Worm (Caenorhabditis elegans) whole organism, L1 larva: ENCODE results near the gene Y41D4A.1.

Experiments
- C04F5.9 ChIP-seq: sonication (generic microtip); optimal IDR thresholded peaks from 2 replicates; lab custom pipeline; 2016; ENCODE audit warnings: missing genetic modification characterization, missing compliant biosample characterization
- C34B4.2 ChIP-seq: sonication (generic microtip); optimal IDR thresholded peaks from 2 replicates; lab custom pipeline; 2017; ENCODE audit warnings: mild to moderate bottlenecking, missing genetic modification characterization, missing compliant biosample characterization
- F16B12.6 ChIP-seq: fragments of 150-350 bp; optimal IDR thresholded peaks from 2 replicates; lab custom pipeline; 2014; ENCODE audit warnings: missing biosample characterization, missing genetic modification characterization
- aha-1 ChIP-seq: fragments of 150-350 bp; optimal IDR thresholded peaks from 2 replicates; lab custom pipeline; 2014; ENCODE audit warnings: missing biosample characterization, missing genetic modification characterization
- alr-1 ChIP-seq: fragments of 200-800 bp; sonication (Bioruptor generic); optimal IDR thresholded peaks from 2 replicates; lab custom pipeline; 2018; ENCODE audit warnings: borderline replicate concordance, mild to moderate bottlenecking, missing genetic modification characterization, missing compliant biosample characterization
- ceh-63 ChIP-seq: fragments of 200-800 bp; sonication (Bioruptor generic); optimal IDR thresholded peaks from 2 replicates; lab custom pipeline; 2018; ENCODE audit warnings: mild to moderate bottlenecking, missing genetic modification characterization, missing compliant biosample characterization
- ceh-8 ChIP-seq: fragments of 200-800 bp; sonication (Bioruptor generic); optimal IDR thresholded peaks from 2 replicates; lab custom pipeline; 2018; ENCODE audit warnings: mild to moderate bottlenecking, missing genetic modification characterization, moderate library complexity, missing compliant biosample characterization
- ceh-82 ChIP-seq, 3 experiments: fragments of 150-350 bp in 1 of 3; sonication (generic microtip) in 2 of 3; optimal IDR thresholded peaks; 2 replicates each; lab custom pipeline; 2014 to 2017; ENCODE audit warnings: missing biosample characterization in 3 of 3, missing genetic modification characterization in 3 of 3
- ces-1 ChIP-seq: fragments of 150-350 bp; optimal IDR thresholded peaks from 2 replicates; lab custom pipeline; 2014; ENCODE audit warnings: missing biosample characterization, missing genetic modification reagents, missing genetic modification characterization
- efl-1 ChIP-seq, 4 experiments: fragments of 150-350 bp; optimal IDR thresholded peaks in 3 of 4; peaks in 1 of 4; 1 replicate in 1 of 4; 2 replicates in 3 of 4; lab custom pipeline; 2014; ENCODE audit warnings: missing biosample characterization in 2 of 4, missing genetic modification characterization in 2 of 4, missing genetic modification reagents in 2 of 4
- efl-3 ChIP-seq: fragments of 200-800 bp; sonication (Bioruptor generic); optimal IDR thresholded peaks from 2 replicates; lab custom pipeline; 2018; ENCODE audit warnings: mild to moderate bottlenecking, missing genetic modification characterization, missing compliant biosample characterization
- egl-13 ChIP-seq: sonication (generic microtip); optimal IDR thresholded peaks from 2 replicates; lab custom pipeline; 2016; ENCODE audit warnings: missing genotype, missing genetic modification reagents, missing genetic modification characterization, missing compliant biosample characterization
- ets-5 ChIP-seq: fragments of 200-800 bp; sonication (Bioruptor generic); IDR thresholded peaks from 2 replicates; pipeline ENCODE4 v1.3.6; 2022; ENCODE audit warnings: missing genetic modification characterization, missing compliant biosample characterization
- fkh-10 ChIP-seq: sonication (generic microtip); optimal IDR thresholded peaks from 2 replicates; lab custom pipeline; 2017; ENCODE audit warnings: missing biosample characterization, missing genetic modification reagents, missing genetic modification characterization
- fos-1 ChIP-seq: fragments of 150-350 bp; optimal IDR thresholded peaks from 2 replicates; lab custom pipeline; 2014; ENCODE audit warnings: missing biosample characterization, missing genetic modification characterization
- hlh-17 ChIP-seq: fragments of 200-800 bp; sonication (Bioruptor generic); optimal IDR thresholded peaks from 2 replicates; lab custom pipeline; 2018; ENCODE audit warnings: missing genetic modification characterization, mild to moderate bottlenecking, missing compliant biosample characterization, moderate library complexity, borderline replicate concordance
- hlh-4 ChIP-seq: sonication (generic microtip); optimal IDR thresholded peaks from 2 replicates; lab custom pipeline; 2016; ENCODE audit warnings: mild to moderate bottlenecking, missing genetic modification characterization, missing compliant biosample characterization
- irx-1 ChIP-seq: sonication (generic microtip); optimal IDR thresholded peaks from 2 replicates; lab custom pipeline; 2016; ENCODE audit warnings: missing genetic modification characterization, missing compliant biosample characterization
- isw-1 ChIP-seq: fragments of 200-800 bp; sonication (Bioruptor generic); IDR thresholded peaks from 2 replicates; pipeline ENCODE4 v1.3.6; 2022; ENCODE audit warnings: missing genetic modification characterization, missing compliant biosample characterization
- lin-14 ChIP-seq: fragments of 200-800 bp; sonication (Bioruptor generic); optimal IDR thresholded peaks from 2 replicates; lab custom pipeline; 2018; ENCODE audit warnings: mild to moderate bottlenecking, missing genetic modification characterization, moderate library complexity, missing compliant biosample characterization
- lin-35 ChIP-seq, 2 experiments: fragments of 150-350 bp; optimal IDR thresholded peaks; 2 replicates each; lab custom pipeline; 2014; ENCODE audit warnings: missing biosample characterization in 2 of 2, missing genetic modification characterization in 2 of 2, missing genetic modification reagents in 2 of 2
- lir-3 ChIP-seq: sonication (generic microtip); optimal IDR thresholded peaks from 2 replicates; lab custom pipeline; 2016; ENCODE audit warnings: mild to moderate bottlenecking, missing genetic modification characterization, moderate library complexity, missing compliant biosample characterization; ENCODE audit not compliant: poor library complexity
- lsy-2 ChIP-seq, 2 experiments: fragments of 150-350 bp; optimal IDR thresholded peaks; 2 replicates each; lab custom pipeline; 2014; ENCODE audit warnings: missing biosample characterization in 2 of 2, missing genetic modification characterization in 2 of 2
- mab-9 ChIP-seq: fragments of 200-800 bp; sonication (Bioruptor generic); IDR thresholded peaks from 2 replicates; pipeline ENCODE4 v1.3.6; 2022; ENCODE audit warnings: missing genetic modification reagents, missing genetic modification characterization, missing compliant biosample characterization
- mef-2 ChIP-seq: fragments of 150-350 bp; optimal IDR thresholded peaks from 2 replicates; lab custom pipeline; 2014; ENCODE audit warnings: missing biosample characterization, missing genetic modification characterization
- mep-1 ChIP-seq: fragments of 150-350 bp; optimal IDR thresholded peaks from 2 replicates; lab custom pipeline; 2014; ENCODE audit warnings: missing biosample characterization, missing genetic modification characterization
- nhr-20 ChIP-seq: sonication (generic microtip); optimal IDR thresholded peaks from 2 replicates; lab custom pipeline; 2016; ENCODE audit warnings: mild to moderate bottlenecking, missing genetic modification characterization, missing compliant biosample characterization
- nhr-237 ChIP-seq: fragments of 150-350 bp; optimal IDR thresholded peaks from 2 replicates; lab custom pipeline; 2014; ENCODE audit warnings: missing biosample characterization, missing genetic modification characterization
- nhr-28 ChIP-seq: fragments of 150-350 bp; optimal IDR thresholded peaks from 2 replicates; lab custom pipeline; 2014; ENCODE audit warnings: missing biosample characterization, missing genetic modification characterization
- nhr-47 ChIP-seq: sonication (generic microtip); optimal IDR thresholded peaks from 2 replicates; lab custom pipeline; 2016; ENCODE audit warnings: mild to moderate bottlenecking, missing genetic modification characterization, moderate library complexity, missing compliant biosample characterization
- nhr-71 ChIP-seq: sonication (generic microtip); optimal IDR thresholded peaks from 2 replicates; lab custom pipeline; 2016; ENCODE audit warnings: mild to moderate bottlenecking, missing genetic modification characterization, moderate library complexity, missing compliant biosample characterization
- nhr-76 ChIP-seq: sonication (generic microtip); optimal IDR thresholded peaks from 2 replicates; lab custom pipeline; 2017; ENCODE audit warnings: missing biosample characterization, missing genetic modification characterization
- nhr-84 ChIP-seq: sonication (generic microtip); optimal IDR thresholded peaks from 2 replicates; lab custom pipeline; 2017; ENCODE audit warnings: missing biosample characterization, missing genetic modification characterization
- pag-3 ChIP-seq: sonication (generic microtip); optimal IDR thresholded peaks from 2 replicates; lab custom pipeline; 2017; ENCODE audit warnings: missing genetic modification characterization, mild to moderate bottlenecking, missing compliant biosample characterization, antibody characterized with exemption, borderline replicate concordance; ENCODE audit not compliant: insufficient read depth
- snu-23 ChIP-seq: sonication (generic microtip); optimal IDR thresholded peaks from 2 replicates; lab custom pipeline; 2016; ENCODE audit warnings: missing genetic modification characterization, missing compliant biosample characterization
- swsn-7 ChIP-seq: sonication (generic microtip); optimal IDR thresholded peaks from 2 replicates; lab custom pipeline; 2016; ENCODE audit warnings: missing genetic modification characterization, missing compliant biosample characterization
- tbx-2 ChIP-seq: sonication (generic microtip); optimal IDR thresholded peaks from 2 replicates; lab custom pipeline; 2016; ENCODE audit warnings: missing genetic modification characterization, missing compliant biosample characterization
- tlp-1 ChIP-seq: fragments of 150-350 bp; optimal IDR thresholded peaks from 2 replicates; lab custom pipeline; 2014; ENCODE audit warnings: missing biosample characterization, missing genetic modification characterization
- unc-130 ChIP-seq: fragments of 150-350 bp; optimal IDR thresholded peaks from 2 replicates; lab custom pipeline; 2017; ENCODE audit warnings: missing biosample characterization, missing genetic modification characterization, inconsistent platforms
- xbp-1 ChIP-seq: sonication (generic microtip); optimal IDR thresholded peaks from 2 replicates; lab custom pipeline; 2016; ENCODE audit warnings: missing genetic modification characterization, missing compliant biosample characterization
- ztf-11 ChIP-seq, 2 experiments: sonication (generic microtip); optimal IDR thresholded peaks; 2 replicates each; lab custom pipeline; 2016 to 2017; ENCODE audit warnings: missing genetic modification characterization in 2 of 2, missing biosample characterization in 1 of 2, missing compliant biosample characterization in 1 of 2

The Y41D4A.1 gene

ce11 chrIV:1763452-1763851 lies 8.5 kb upstream of the Y41D4A.1 start:
- no peak for TF ChIP-seq nhr-76 (tag; lab: Kevin White, UChicago)
- no peak for TF ChIP-seq ztf-11 (tag; optimal IDR thresholded peaks at IDR 0.05; lab: Kevin White, UChicago)
- no peak for TF ChIP-seq nhr-84 (tag; lab: Kevin White, UChicago)
- TF ChIP-seq alr-1 (tag; lab: Kevin White, UChicago): no peak
- no peak for TF ChIP-seq snu-23 (GFP tag; lab: Kevin White, UChicago)
- TF ChIP-seq pag-3 (tag; lab: Kevin White, UChicago): no peak
- no peak for TF ChIP-seq nhr-20 (tag; lab: Kevin White, UChicago)
- TF ChIP-seq efl-3 (GFP tag; lab: Kevin White, UChicago): no peak
- TF ChIP-seq ces-1 (GFP tag; lab: Kevin White, UChicago): no peak
- no peak for TF ChIP-seq ceh-63 (GFP tag; lab: Kevin White, UChicago)
- no peak for TF ChIP-seq efl-1 (optimal IDR thresholded peaks at IDR 0.05; lab: Kevin White, UChicago)
- no peak for TF ChIP-seq efl-1 (GFP tag; optimal IDR thresholded peaks at IDR 0.05 in 1 of 2; lab: Kevin White, UChicago)
- TF ChIP-seq xbp-1 (tag; lab: Kevin White, UChicago): no peak

- peak; percentile 27 for TF ChIP-seq snu-23 (GFP tag; lab: Kevin White, UChicago)
- no peak for TF ChIP-seq ets-5 (GFP tag; lab: Robert Waterston, UW)
- TF ChIP-seq xbp-1 (tag; lab: Kevin White, UChicago): peak; percentile 22
- TF ChIP-seq hlh-17 (GFP tag; lab: Kevin White, UChicago): no peak
- no peak for TF ChIP-seq mef-2
- no peak for TF ChIP-seq nhr-84 (tag; lab: Kevin White, UChicago)
- peak in 1 of 2 experiments; percentile 5 for TF ChIP-seq lin-35 (GFP tag; optimal IDR thresholded peaks at IDR 0.05; lab: Kevin White, UChicago)
- TF ChIP-seq lsy-2 (tag; optimal IDR thresholded peaks at IDR 0.05; lab: Kevin White, UChicago): peak; percentile 3 to 36
- no peak for TF ChIP-seq C04F5.9
- peak; percentile 41 for TF ChIP-seq fkh-10 (GFP tag; lab: Kevin White, UChicago)
- TF ChIP-seq nhr-237 (tag; lab: Kevin White, UChicago): no peak
- peak; percentile 55 for TF ChIP-seq nhr-47 (tag; lab: Kevin White, UChicago)
- peak; percentile 93 for TF ChIP-seq ces-1 (GFP tag; lab: Kevin White, UChicago)
- TF ChIP-seq mep-1: peak; percentile 23
- TF ChIP-seq mab-9: no peak
- peak; percentile 31 for TF ChIP-seq ceh-8 (GFP tag; lab: Kevin White, UChicago)
- no peak for TF ChIP-seq isw-1 (GFP tag; lab: Robert Waterston, UW)
- no peak for TF ChIP-seq efl-3 (GFP tag; lab: Kevin White, UChicago)
- no peak for TF ChIP-seq nhr-28 (tag; lab: Kevin White, UChicago)
- TF ChIP-seq unc-130 (tag; lab: Kevin White, UChicago): no peak
- no peak for TF ChIP-seq hlh-4
- no peak for TF ChIP-seq aha-1 (tag; lab: Kevin White, UChicago)
- TF ChIP-seq swsn-7 (tag; lab: Kevin White, UChicago): peak; percentile 33
- peak; percentile 94 for TF ChIP-seq lin-14 (GFP tag; lab: Kevin White, UChicago)
- TF ChIP-seq F16B12.6: no peak
- TF ChIP-seq C34B4.2 (tag; lab: Kevin White, UChicago): no peak
- TF ChIP-seq egl-13: peak; percentile 21
- TF ChIP-seq tbx-2: peak; percentile 46
- TF ChIP-seq pag-3 (tag; lab: Kevin White, UChicago): no peak
- TF ChIP-seq lir-3 (tag; lab: Kevin White, UChicago): no peak
- TF ChIP-seq nhr-76 (tag; lab: Kevin White, UChicago): no peak
- no peak for TF ChIP-seq irx-1 (tag; lab: Kevin White, UChicago)
- TF ChIP-seq fos-1 (tag; lab: Kevin White, UChicago): no peak
- peak in 2 of 3 experiments; percentile 16 to 30 for TF ChIP-seq ceh-82 (tag; optimal IDR thresholded peaks at IDR 0.05; lab: Kevin White, UChicago)
- no peak for TF ChIP-seq tlp-1 (tag; lab: Kevin White, UChicago)
- peak; percentile 63 for TF ChIP-seq nhr-71 (tag; lab: Kevin White, UChicago)
These were observed 6.0 kb upstream of the Y41D4A.1 start for ce11 chrIV:1765954-1766353.
